Worm (Caenorhabditis elegans) whole organism, L1 larva: ENCODE results near the gene clr-1.

Experiments
- C04F5.9 ChIP-seq: sonication (generic microtip); optimal IDR thresholded peaks from 2 replicates; lab custom pipeline; 2016; ENCODE audit warnings: missing genetic modification characterization, missing compliant biosample characterization
- alr-1 ChIP-seq: fragments of 200-800 bp; sonication (Bioruptor generic); optimal IDR thresholded peaks from 2 replicates; lab custom pipeline; 2018; ENCODE audit warnings: borderline replicate concordance, mild to moderate bottlenecking, missing genetic modification characterization, missing compliant biosample characterization
- aly-2 ChIP-seq: fragments of 150-350 bp; optimal IDR thresholded peaks from 2 replicates; lab custom pipeline; 2014; ENCODE audit warnings: missing biosample characterization, missing genetic modification characterization
- ama-1 ChIP-seq: fragments of 150-350 bp; optimal IDR thresholded peaks from 2 replicates; lab custom pipeline; 2014
- ceh-8 ChIP-seq: fragments of 200-800 bp; sonication (Bioruptor generic); optimal IDR thresholded peaks from 2 replicates; lab custom pipeline; 2018; ENCODE audit warnings: mild to moderate bottlenecking, missing genetic modification characterization, moderate library complexity, missing compliant biosample characterization
- ceh-82 ChIP-seq, 3 experiments: fragments of 150-350 bp in 1 of 3; sonication (generic microtip) in 2 of 3; optimal IDR thresholded peaks; 2 replicates each; lab custom pipeline; 2014 to 2017; ENCODE audit warnings: missing biosample characterization in 3 of 3, missing genetic modification characterization in 3 of 3
- ceh-90 ChIP-seq: sonication (generic microtip); optimal IDR thresholded peaks from 2 replicates; lab custom pipeline; 2016; ENCODE audit warnings: missing genetic modification characterization, missing compliant biosample characterization
- dpl-1 ChIP-seq, 3 experiments: fragments of 150-350 bp in 2 of 3; sonication (generic microtip) in 1 of 3; optimal IDR thresholded peaks; 2 replicates each; lab custom pipeline; 2014 to 2017; ENCODE audit warnings: missing biosample characterization in 3 of 3, missing genetic modification characterization in 3 of 3, missing genetic modification reagents in 3 of 3
- efl-1 ChIP-seq, 4 experiments: fragments of 150-350 bp; optimal IDR thresholded peaks in 3 of 4; peaks in 1 of 4; 1 replicate in 1 of 4; 2 replicates in 3 of 4; lab custom pipeline; 2014; ENCODE audit warnings: missing biosample characterization in 2 of 4, missing genetic modification characterization in 2 of 4, missing genetic modification reagents in 2 of 4
- efl-3 ChIP-seq: fragments of 200-800 bp; sonication (Bioruptor generic); optimal IDR thresholded peaks from 2 replicates; lab custom pipeline; 2018; ENCODE audit warnings: mild to moderate bottlenecking, missing genetic modification characterization, missing compliant biosample characterization
- elt-2 ChIP-seq: sonication (generic microtip); optimal IDR thresholded peaks from 2 replicates; lab custom pipeline; 2016; ENCODE audit warnings: missing genetic modification characterization, mild to moderate bottlenecking, inconsistent platforms, missing compliant biosample characterization, missing genetic modification reagents
- fkh-10 ChIP-seq: sonication (generic microtip); optimal IDR thresholded peaks from 2 replicates; lab custom pipeline; 2017; ENCODE audit warnings: missing biosample characterization, missing genetic modification reagents, missing genetic modification characterization
- fkh-4 ChIP-seq: sonication (generic microtip); optimal IDR thresholded peaks from 2 replicates; lab custom pipeline; 2016; ENCODE audit warnings: missing compliant biosample characterization, missing genetic modification characterization, borderline replicate concordance
- fkh-8 ChIP-seq: sonication (generic microtip); optimal IDR thresholded peaks from 2 replicates; lab custom pipeline; 2016; ENCODE audit warnings: mild to moderate bottlenecking, missing genetic modification characterization, missing compliant biosample characterization
- hlh-17 ChIP-seq: fragments of 200-800 bp; sonication (Bioruptor generic); optimal IDR thresholded peaks from 2 replicates; lab custom pipeline; 2018; ENCODE audit warnings: missing genetic modification characterization, mild to moderate bottlenecking, missing compliant biosample characterization, moderate library complexity, borderline replicate concordance
- hlh-4 ChIP-seq: sonication (generic microtip); optimal IDR thresholded peaks from 2 replicates; lab custom pipeline; 2016; ENCODE audit warnings: mild to moderate bottlenecking, missing genetic modification characterization, missing compliant biosample characterization
- hpl-2 ChIP-seq: fragments of 150-350 bp; optimal IDR thresholded peaks from 2 replicates; lab custom pipeline; 2014; ENCODE audit warnings: missing biosample characterization, missing genetic modification reagents, missing genetic modification characterization
- irx-1 ChIP-seq: sonication (generic microtip); optimal IDR thresholded peaks from 2 replicates; lab custom pipeline; 2016; ENCODE audit warnings: missing genetic modification characterization, missing compliant biosample characterization
- isw-1 ChIP-seq: fragments of 200-800 bp; sonication (Bioruptor generic); IDR thresholded peaks from 2 replicates; pipeline ENCODE4 v1.3.6; 2022; ENCODE audit warnings: missing genetic modification characterization, missing compliant biosample characterization
- lin-35 ChIP-seq, 2 experiments: fragments of 150-350 bp; optimal IDR thresholded peaks; 2 replicates each; lab custom pipeline; 2014; ENCODE audit warnings: missing biosample characterization in 2 of 2, missing genetic modification characterization in 2 of 2, missing genetic modification reagents in 2 of 2
- mdl-1 ChIP-seq, 2 experiments: fragments of 150-350 bp; optimal IDR thresholded peaks; 2 replicates each; lab custom pipeline; 2014 to 2017; ENCODE audit warnings: missing biosample characterization in 2 of 2, missing genetic modification characterization in 2 of 2, inconsistent platforms in 1 of 2
- mef-2 ChIP-seq: fragments of 150-350 bp; optimal IDR thresholded peaks from 2 replicates; lab custom pipeline; 2014; ENCODE audit warnings: missing biosample characterization, missing genetic modification characterization
- mep-1 ChIP-seq: fragments of 150-350 bp; optimal IDR thresholded peaks from 2 replicates; lab custom pipeline; 2014; ENCODE audit warnings: missing biosample characterization, missing genetic modification characterization
- nhr-12 ChIP-seq: sonication (generic microtip); optimal IDR thresholded peaks from 2 replicates; lab custom pipeline; 2017; ENCODE audit warnings: missing biosample characterization, missing genetic modification characterization
- nhr-20 ChIP-seq: sonication (generic microtip); optimal IDR thresholded peaks from 2 replicates; lab custom pipeline; 2016; ENCODE audit warnings: mild to moderate bottlenecking, missing genetic modification characterization, missing compliant biosample characterization
- nhr-28 ChIP-seq: fragments of 150-350 bp; optimal IDR thresholded peaks from 2 replicates; lab custom pipeline; 2014; ENCODE audit warnings: missing biosample characterization, missing genetic modification characterization
- nhr-71 ChIP-seq: sonication (generic microtip); optimal IDR thresholded peaks from 2 replicates; lab custom pipeline; 2016; ENCODE audit warnings: mild to moderate bottlenecking, missing genetic modification characterization, moderate library complexity, missing compliant biosample characterization
- nhr-77 ChIP-seq: fragments of 150-350 bp; optimal IDR thresholded peaks from 2 replicates; lab custom pipeline; 2014; ENCODE audit warnings: missing biosample characterization, missing genetic modification characterization
- nhr-90 ChIP-seq: sonication (generic microtip); optimal IDR thresholded peaks from 2 replicates; lab custom pipeline; 2016; ENCODE audit warnings: mild to moderate bottlenecking, missing genetic modification characterization, missing compliant biosample characterization; ENCODE audit not compliant: poor library complexity
- rnt-1 ChIP-seq: sonication (generic microtip); optimal IDR thresholded peaks from 2 replicates; lab custom pipeline; 2016; ENCODE audit warnings: mild to moderate bottlenecking, missing genetic modification characterization, moderate library complexity, missing compliant biosample characterization
- snpc-4 ChIP-seq: fragments of 150-350 bp; optimal IDR thresholded peaks from 2 replicates; lab custom pipeline; 2014; ENCODE audit warnings: missing biosample characterization, missing genetic modification characterization
- sptf-1 ChIP-seq: fragments of 150-350 bp; optimal IDR thresholded peaks from 2 replicates; lab custom pipeline; 2014; ENCODE audit warnings: missing biosample characterization, missing genetic modification characterization
- sup-37 ChIP-seq: fragments of 200-800 bp; sonication (Bioruptor generic); optimal IDR thresholded peaks from 2 replicates; lab custom pipeline; 2018; ENCODE audit warnings: mild to moderate bottlenecking, missing genetic modification characterization, missing compliant biosample characterization
- tlp-1 ChIP-seq: fragments of 150-350 bp; optimal IDR thresholded peaks from 2 replicates; lab custom pipeline; 2014; ENCODE audit warnings: missing biosample characterization, missing genetic modification characterization
- zag-1 ChIP-seq: fragments of 150-350 bp; optimal IDR thresholded peaks from 2 replicates; lab custom pipeline; 2014; ENCODE audit warnings: missing biosample characterization, missing genetic modification characterization

The clr-1 gene

DNA sequence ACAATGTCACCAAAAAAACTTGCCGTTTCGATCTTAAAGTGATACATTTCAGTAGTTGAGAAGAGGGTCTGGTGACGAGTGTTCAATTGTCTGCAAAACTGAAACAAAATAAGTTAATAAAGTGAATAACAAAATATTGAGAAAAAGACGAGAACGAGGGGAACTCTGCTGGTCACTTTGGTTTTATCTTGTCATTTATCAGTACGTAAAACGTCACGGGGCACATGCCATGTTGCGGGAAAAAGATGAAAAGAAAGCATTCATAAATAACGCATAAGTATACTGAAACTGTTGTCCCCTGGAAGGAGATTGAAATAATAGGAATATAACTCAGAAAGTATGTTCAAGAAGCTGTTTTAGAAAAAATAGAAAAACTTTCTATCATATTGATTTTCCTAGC lies 48.7 kb downstream of the clr-1 start, which contains the start of gene sahd-1:
Gene sahd-1, minus strand, starts transcription at position 100 of the 400 bp plus-strand sequence.
- peak; percentile 53 for TF ChIP-seq elt-2 (tag; lab: Kevin White, UChicago)
- TF ChIP-seq tlp-1 (tag; lab: Kevin White, UChicago) = no peak
- TF ChIP-seq, all 84 proteins: peak for 1

DNA sequence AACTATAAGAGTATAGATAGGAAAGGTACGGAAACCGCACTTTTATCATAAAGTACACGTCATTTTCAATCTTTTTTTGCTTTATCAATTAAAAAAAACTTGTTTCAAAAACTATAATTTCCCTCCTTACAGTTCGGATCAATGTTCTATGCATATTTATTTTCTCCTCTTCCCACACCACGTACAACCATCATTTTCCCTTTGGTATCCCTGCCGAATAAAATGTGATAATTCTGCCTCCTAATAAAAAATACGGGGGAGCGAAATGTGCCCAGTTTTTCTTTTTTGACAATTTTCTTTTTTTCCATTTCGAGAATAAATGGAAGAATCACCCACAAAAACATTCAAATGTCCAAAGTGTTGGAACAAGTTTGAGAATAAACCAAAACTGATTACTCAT lies 49.4 kb downstream of the clr-1 start, which contains the start of gene ZK177.3:
Gene ZK177.3, plus strand, starts transcription at position 301 of the 400 bp plus-strand sequence.
- TF ChIP-seq alr-1 (tag; lab: Kevin White, UChicago) = no peak
- no peak for TF ChIP-seq C04F5.9 (tag; lab: Kevin White, UChicago)
- TF ChIP-seq ceh-90 (tag; lab: Kevin White, UChicago) = no peak
- peak; percentile 34 for TF ChIP-seq elt-2 (tag; lab: Kevin White, UChicago)
- TF ChIP-seq ceh-82 (tag; optimal IDR thresholded peaks at IDR 0.05; lab: Kevin White, UChicago) = no peak
- no peak for TF ChIP-seq efl-1 (optimal IDR thresholded peaks at IDR 0.05; lab: Kevin White, UChicago)
- TF ChIP-seq efl-1 (GFP tag; optimal IDR thresholded peaks at IDR 0.05 in 1 of 2; lab: Kevin White, UChicago) = peak in 1 of 2 experiments; percentile 47
- no peak for TF ChIP-seq aly-2 (tag; lab: Kevin White, UChicago)
- TF ChIP-seq, all 84 proteins: peak for 2

ce11 chrII:5517643-5518042 lies 51.5 kb downstream of the clr-1 start, which contains the start of gene ZK177.9:
TSS of gene ZK177.9 (minus strand) at chrII:5517743.
- TF ChIP-seq nhr-20 = no peak
- no peak for TF ChIP-seq rnt-1 (tag; lab: Kevin White, UChicago)

DNA sequence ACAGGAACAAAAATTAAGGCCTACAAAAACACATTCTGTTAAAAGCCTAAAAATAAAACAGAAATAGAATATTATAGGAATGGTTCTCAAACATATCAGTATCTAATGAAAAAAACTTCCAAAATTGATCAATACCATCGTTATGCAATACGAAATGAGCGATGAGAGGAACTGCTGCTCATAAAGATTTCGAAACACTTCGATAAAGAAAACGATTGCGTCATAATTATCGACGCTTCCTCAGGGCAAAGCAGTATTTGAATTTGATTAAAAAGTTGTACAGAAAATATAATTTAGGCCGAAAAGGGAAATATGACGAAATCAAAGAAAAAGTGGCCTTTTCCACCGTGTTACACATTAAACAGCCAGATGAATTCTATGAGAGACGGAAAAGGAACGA lies 51.9 kb downstream of the clr-1 start:
- TF ChIP-seq nhr-71 (no peak), ceh-90 (tag; lab: Kevin White, UChicago) (no peak), isw-1 (GFP tag; lab: Robert Waterston, UW) (no peak), ceh-8 (no peak), hlh-4 (tag; lab: Kevin White, UChicago) (no peak), efl-3 (GFP tag; lab: Kevin White, UChicago) (no peak), nhr-90 (tag; lab: Kevin White, UChicago) (no peak), sup-37 (GFP tag; lab: Kevin White, UChicago) (no peak), fkh-8 (tag; lab: Kevin White, UChicago) (no peak), fkh-4 (no peak), lin-35 (GFP tag; optimal IDR thresholded peaks at IDR 0.05; lab: Kevin White, UChicago) (no peak), mep-1 (tag; lab: Kevin White, UChicago) (no peak), mdl-1 (tag; optimal IDR thresholded peaks at IDR 0.05; lab: Kevin White, UChicago) (no peak), nhr-12 (no peak), nhr-20 (no peak), aly-2 (tag; lab: Kevin White, UChicago) (no peak), nhr-77 (no peak), dpl-1 (GFP tag; optimal IDR thresholded peaks at IDR 0.05; lab: Kevin White, UChicago) (no peak)

ce11 chrII:5518910-5519309 lies 52.8 kb downstream of the clr-1 start, which contains the start of gene ZK177.2:
TSS of gene ZK177.2 (plus strand) at chrII:5519210.
- no peak for TF ChIP-seq fkh-8 (tag; lab: Kevin White, UChicago)
- TF ChIP-seq mef-2 = no peak
- no peak for TF ChIP-seq snpc-4 (tag; lab: Kevin White, UChicago)
- TF ChIP-seq zag-1 (tag; lab: Kevin White, UChicago) = no peak
- no peak for TF ChIP-seq hlh-17 (GFP tag; lab: Kevin White, UChicago)
- no peak for TF ChIP-seq nhr-28 (tag; lab: Kevin White, UChicago)
- TF ChIP-seq sptf-1 (tag; lab: Kevin White, UChicago) = no peak
- no peak for TF ChIP-seq fkh-10 (GFP tag; lab: Kevin White, UChicago)
- TF ChIP-seq mep-1 (tag; lab: Kevin White, UChicago) = no peak
- no peak for TF ChIP-seq irx-1
- TF ChIP-seq hpl-2 (GFP tag; lab: Kevin White, UChicago) = no peak
- TF ChIP-seq ama-1 (lab: Kevin White, UChicago) = no peak
- no peak for TF ChIP-seq ceh-82 (tag; optimal IDR thresholded peaks at IDR 0.05; lab: Kevin White, UChicago)
- TF ChIP-seq, all 84 proteins: peak for 0
